Worm (Caenorhabditis elegans): ENCODE results near the gene ckk-1.

Gene ckk-1

ce11 chrIII:5629225-5629624 is 6.1 kb upstream of the ckk-1 start:
- TF ChIP-seq ref-1 (GFP tag; conservative IDR thresholded peaks at IDR 0.05) (no peak), cog-1 (tag; optimal IDR thresholded peaks at IDR 0.05) (no peak), T22C8.4 (GFP tag; IDR thresholded peaks at IDR 0.05) (no peak), ztf-23 (GFP tag; IDR thresholded peaks at IDR 0.05) (no peak), med-1 (GFP tag; optimal IDR thresholded peaks at IDR 0.05; ENCODE audit: insufficient read depth) (no peak), klf-2 (GFP tag; conservative IDR thresholded peaks at IDR 0.05) (no peak)

ce11 chrIII:5630350-5630749 is 4.9 kb upstream of the ckk-1 start:
- TF ChIP-seq med-1 (GFP tag; optimal IDR thresholded peaks at IDR 0.05; ENCODE audit: insufficient read depth) (no peak), ref-1 (GFP tag; conservative IDR thresholded peaks at IDR 0.05) (no peak), tab-1 (GFP tag; IDR thresholded peaks at IDR 0.05) (no peak), ztf-23 (GFP tag; IDR thresholded peaks at IDR 0.05) (no peak), flt-1 (GFP tag; IDR thresholded peaks at IDR 0.05) (no peak), ztf-29 (GFP tag; IDR thresholded peaks at IDR 0.05) (no peak), klf-2 (GFP tag; conservative IDR thresholded peaks at IDR 0.05) (no peak), cog-1 (tag; optimal IDR thresholded peaks at IDR 0.05) (no peak), T22C8.4 (GFP tag; IDR thresholded peaks at IDR 0.05) (no peak)

ce11 chrIII:5632426-5632976 is 2.8 kb upstream of the ckk-1 start:
- TF ChIP-seq med-1 (GFP tag; optimal IDR thresholded peaks at IDR 0.05; ENCODE audit: insufficient read depth), result no peak

- TF ChIP-seq T22C8.4 (GFP tag; IDR thresholded peaks at IDR 0.05) (no peak), klf-2 (GFP tag; conservative IDR thresholded peaks at IDR 0.05) (no peak), med-1 (GFP tag; optimal IDR thresholded peaks at IDR 0.05; ENCODE audit: insufficient read depth) (no peak)
Measured at ce11 chrIII:5634509-5634908, 770 bp upstream of the ckk-1 start.

ce11 chrIII:5637297-5637876 is 2.1 kb downstream of the ckk-1 start:
- peak; percentile 75; the same call in 1 of the 2 replicates for TF ChIP-seq tab-1 (GFP tag; IDR thresholded peaks at IDR 0.05)
- TF ChIP-seq ztf-23 (GFP tag; IDR thresholded peaks at IDR 0.05), result peak; percentile 55; the same call in 1 of the 2 replicates
- 0 out of 2 replicates have a peak, but pooled peaks have one; percentile 14 for TF ChIP-seq T22C8.4 (GFP tag; IDR thresholded peaks at IDR 0.05)
- peak; percentile 82 for TF ChIP-seq flt-1 (GFP tag; IDR thresholded peaks at IDR 0.05)
- TF ChIP-seq klf-2 (GFP tag; conservative IDR thresholded peaks at IDR 0.05), result peak; percentile 48; the same call in 1 of the 2 replicates

ce11 chrIII:5639893-5640292 is 4.6 kb downstream of the ckk-1 start:
- TF ChIP-seq ref-1 (GFP tag; conservative IDR thresholded peaks at IDR 0.05) (no peak), flt-1 (GFP tag; IDR thresholded peaks at IDR 0.05) (no peak), ztf-29 (GFP tag; IDR thresholded peaks at IDR 0.05) (no peak), tab-1 (GFP tag; IDR thresholded peaks at IDR 0.05) (no peak), ztf-23 (GFP tag; IDR thresholded peaks at IDR 0.05) (no peak), klf-2 (GFP tag; conservative IDR thresholded peaks at IDR 0.05) (no peak), T22C8.4 (GFP tag; IDR thresholded peaks at IDR 0.05) (no peak)

ce11 chrIII:5642692-5643091 is 7.4 kb downstream of the ckk-1 start:
- no peak for TF ChIP-seq cog-1 (tag; optimal IDR thresholded peaks at IDR 0.05)
- TF ChIP-seq ztf-29 (GFP tag; IDR thresholded peaks at IDR 0.05), result no peak
- TF ChIP-seq klf-2 (GFP tag; conservative IDR thresholded peaks at IDR 0.05), result no peak
- no peak for TF ChIP-seq T22C8.4 (GFP tag; IDR thresholded peaks at IDR 0.05)
- no peak for TF ChIP-seq ref-1 (GFP tag; conservative IDR thresholded peaks at IDR 0.05)
- no peak for TF ChIP-seq flt-1 (GFP tag; IDR thresholded peaks at IDR 0.05)
- TF ChIP-seq med-1 (GFP tag; optimal IDR thresholded peaks at IDR 0.05; ENCODE audit: insufficient read depth), result no peak
- TF ChIP-seq ztf-23 (GFP tag; IDR thresholded peaks at IDR 0.05), result no peak
- no peak for TF ChIP-seq tab-1 (GFP tag; IDR thresholded peaks at IDR 0.05)

- TF ChIP-seq ztf-29 (GFP tag; IDR thresholded peaks at IDR 0.05) (no peak), ztf-23 (GFP tag; IDR thresholded peaks at IDR 0.05) (0 out of 2 replicates have a peak, but pooled peaks have one; percentile 13)
Measured at ce11 chrIII:5653692-5654105, 18.4 kb downstream of the ckk-1 start.

ce11 chrIII:5656941-5657340 is 21.7 kb downstream of the ckk-1 start, which contains the start of gene sdz-21:
Gene sdz-21 (minus strand): TSS chrIII:5657041.
- TF ChIP-seq T22C8.4 (GFP tag; IDR thresholded peaks at IDR 0.05), result no peak
- TF ChIP-seq cog-1 (tag; optimal IDR thresholded peaks at IDR 0.05), result no peak
- no peak for TF ChIP-seq tab-1 (GFP tag; IDR thresholded peaks at IDR 0.05)
- no peak for TF ChIP-seq ztf-29 (GFP tag; IDR thresholded peaks at IDR 0.05)
- TF ChIP-seq med-1 (GFP tag; optimal IDR thresholded peaks at IDR 0.05; ENCODE audit: insufficient read depth), result no peak
- no peak for TF ChIP-seq klf-2 (GFP tag; conservative IDR thresholded peaks at IDR 0.05)
- TF ChIP-seq ref-1 (GFP tag; conservative IDR thresholded peaks at IDR 0.05), result no peak
- TF ChIP-seq flt-1 (GFP tag; IDR thresholded peaks at IDR 0.05), result no peak
- no peak for TF ChIP-seq ztf-23 (GFP tag; IDR thresholded peaks at IDR 0.05)

ce11 chrIII:5660976-5661375 is 25.7 kb downstream of the ckk-1 start, which contains the start of gene F54E7.6:
Gene F54E7.6 (minus strand): TSS chrIII:5661085.
- no peak for TF ChIP-seq klf-2 (GFP tag; conservative IDR thresholded peaks at IDR 0.05)
- TF ChIP-seq ztf-29 (GFP tag; IDR thresholded peaks at IDR 0.05), result no peak
- no peak for TF ChIP-seq ref-1 (GFP tag; conservative IDR thresholded peaks at IDR 0.05)
- TF ChIP-seq med-1 (GFP tag; optimal IDR thresholded peaks at IDR 0.05; ENCODE audit: insufficient read depth), result no peak
- no peak for TF ChIP-seq T22C8.4 (GFP tag; IDR thresholded peaks at IDR 0.05)
- no peak for TF ChIP-seq flt-1 (GFP tag; IDR thresholded peaks at IDR 0.05)
- TF ChIP-seq tab-1 (GFP tag; IDR thresholded peaks at IDR 0.05), result no peak
- TF ChIP-seq ztf-23 (GFP tag; IDR thresholded peaks at IDR 0.05), result no peak
- TF ChIP-seq cog-1 (tag; optimal IDR thresholded peaks at IDR 0.05), result no peak

All from whole organism, midembryonic.